Fruit fly (Drosophila melanogaster) whole organism, embryonic: ENCODE measurements around the gene CG15142.

ENCODE experiments used
- Atf-2 ChIP-seq: fragments of 200-800 bp; sonication (Bioruptor generic); optimal IDR thresholded peaks from 2 replicates; lab custom pipeline; 2016; ENCODE audit warnings: missing biosample characterization, missing genetic modification characterization
- Awh ChIP-seq: fragments of 200-800 bp; sonication (Bioruptor generic); IDR thresholded peaks from 2 replicates; pipeline ENCODE4, ENCODE4 v1.3.6; 2022; ENCODE audit warnings: missing biosample characterization, missing genetic modification characterization
- BEAF-32 ChIP-seq: fragments of 200-800 bp; sonication (Bioruptor generic); optimal IDR thresholded peaks from 3 replicates; lab custom pipeline; 2017; ENCODE audit warnings: missing biosample characterization, missing genetic modification characterization, mild to moderate bottlenecking, moderate library complexity, missing genetic modification reagents
- CG10321 ChIP-seq: fragments of 200-800 bp; sonication (Bioruptor generic); IDR thresholded peaks from 2 replicates; pipeline ENCODE4 v1.3.6; 2022; ENCODE audit warnings: missing biosample characterization, missing genetic modification characterization
- CG10431 ChIP-seq: fragments of 200-800 bp; sonication (Bioruptor generic); optimal IDR thresholded peaks from 3 replicates; lab custom pipeline; 2018; ENCODE audit warnings: missing biosample characterization, mild to moderate bottlenecking, missing genetic modification characterization
- CG11504 ChIP-seq: fragments of 200-800 bp; sonication (Bioruptor generic); optimal IDR thresholded peaks from 3 replicates; lab custom pipeline; 2019; ENCODE audit warnings: missing biosample characterization, mild to moderate bottlenecking, missing genetic modification characterization, moderate library complexity
- CG12391 ChIP-seq: fragments of 200-800 bp; sonication (Bioruptor generic); optimal IDR thresholded peaks from 3 replicates; lab custom pipeline; 2018; ENCODE audit warnings: missing biosample characterization, mild to moderate bottlenecking, missing genetic modification characterization, moderate library complexity
- CG12942 ChIP-seq: fragments of 200-800 bp; sonication (Bioruptor generic); optimal IDR thresholded peaks from 3 replicates; lab custom pipeline; 2016; ENCODE audit warnings: missing biosample characterization, missing genetic modification characterization
- CG16813 ChIP-seq: fragments of 200-800 bp; sonication (Bioruptor generic); IDR thresholded peaks from 3 replicates; pipeline ENCODE4 v1.3.6; 2022; ENCODE audit warnings: missing biosample characterization, missing genetic modification characterization; ENCODE audit not compliant: partially characterized antibody
- CG17186 ChIP-seq: fragments of 200-800 bp; sonication (Bioruptor generic); optimal IDR thresholded peaks from 3 replicates; lab custom pipeline; 2017; ENCODE audit warnings: missing biosample characterization, missing genetic modification reagents, missing genetic modification characterization
- CG17612 ChIP-seq: fragments of 200-800 bp; sonication (Bioruptor generic); IDR thresholded peaks from 2 replicates; pipeline ENCODE4 v1.3.6; 2022; ENCODE audit warnings: missing biosample characterization, missing genetic modification characterization
- CG3995 ChIP-seq: fragments of 200-800 bp; sonication (Bioruptor generic); optimal IDR thresholded peaks from 3 replicates; lab custom pipeline; 2016; ENCODE audit warnings: missing biosample characterization, missing genetic modification characterization
- CG4424 ChIP-seq: fragments of 200-800 bp; sonication (Bioruptor generic); optimal IDR thresholded peaks from 3 replicates; lab custom pipeline; 2016; ENCODE audit warnings: missing biosample characterization, missing genetic modification characterization
- CG4730 ChIP-seq: fragments of 200-800 bp; sonication (Bioruptor generic); IDR thresholded peaks from 2 replicates; pipeline ENCODE4 v1.3.6; 2022; ENCODE audit warnings: missing biosample characterization, missing genetic modification characterization
- CG6689 ChIP-seq: fragments of 200-800 bp; sonication (Bioruptor generic); IDR thresholded peaks from 2 replicates; pipeline ENCODE4 v1.3.6; 2022; ENCODE audit warnings: missing biosample characterization, missing genetic modification characterization
- CG7372 ChIP-seq: fragments of 200-800 bp; sonication (Bioruptor generic); IDR thresholded peaks from 2 replicates; pipeline ENCODE4 v1.3.6; 2022; ENCODE audit warnings: missing biosample characterization, missing genetic modification characterization
- CTCF ChIP-seq: fragments of 200-800 bp; sonication (Bioruptor generic); optimal IDR thresholded peaks from 2 replicates; lab custom pipeline; 2017; ENCODE audit warnings: missing biosample characterization, mild to moderate bottlenecking, missing genetic modification characterization, moderate library complexity
- D19B ChIP-seq: fragments of 200-800 bp; sonication (Bioruptor generic); optimal IDR thresholded peaks from 2 replicates; lab custom pipeline; 2017; ENCODE audit warnings: missing biosample characterization, mild to moderate bottlenecking, missing genetic modification characterization
- Dip3 ChIP-seq: fragments of 200-800 bp; sonication (Bioruptor generic); optimal IDR thresholded peaks from 3 replicates; lab custom pipeline; 2016; ENCODE audit warnings: missing biosample characterization, missing genetic modification characterization
- Dll ChIP-seq: fragments of 200-800 bp; sonication (Bioruptor generic); IDR thresholded peaks from 4 replicates; pipeline ENCODE4 v1.3.6; 2022; ENCODE audit warnings: missing biosample characterization, missing genetic modification characterization; ENCODE audit not compliant: partially characterized antibody
- Doc2 ChIP-seq: fragments of 200-800 bp; sonication (Bioruptor generic); IDR thresholded peaks from 2 replicates; pipeline ENCODE4 v1.3.6; 2022; ENCODE audit warnings: missing biosample characterization, missing genetic modification characterization
- Fer3 ChIP-seq: fragments of 200-800 bp; sonication (Bioruptor generic); optimal IDR thresholded peaks from 2 replicates; lab custom pipeline; 2018; ENCODE audit warnings: missing biosample characterization, mild to moderate bottlenecking, missing genetic modification characterization, moderate library complexity
- Hmr ChIP-seq: fragments of 200-800 bp; sonication (Bioruptor generic); optimal IDR thresholded peaks from 3 replicates; lab custom pipeline; 2017; ENCODE audit warnings: mild to moderate bottlenecking, missing biosample characterization, missing genetic modification reagents, missing genetic modification characterization
- Hsf ChIP-seq: fragments of 200-800 bp; sonication (Bioruptor generic); optimal IDR thresholded peaks from 3 replicates; lab custom pipeline; 2016; ENCODE audit warnings: missing biosample characterization, missing genetic modification characterization
- Lhr ChIP-seq: fragments of 200-800 bp; sonication (Bioruptor generic); optimal IDR thresholded peaks from 3 replicates; lab custom pipeline; 2017; ENCODE audit warnings: mild to moderate bottlenecking, missing biosample characterization, missing genetic modification reagents, missing genetic modification characterization
- Ssrp ChIP-seq: fragments of 200-800 bp; sonication (Bioruptor generic); optimal IDR thresholded peaks from 2 replicates; lab custom pipeline; 2018; ENCODE audit warnings: missing biosample characterization, mild to moderate bottlenecking, missing genetic modification characterization, moderate library complexity
- ato ChIP-seq: fragments of 200-800 bp; sonication (Bioruptor generic); IDR thresholded peaks from 2 replicates; pipeline ENCODE4 v1.3.6; 2022; ENCODE audit warnings: missing biosample characterization, missing genetic modification characterization; ENCODE audit not compliant: partially characterized antibody
- bbx ChIP-seq: fragments of 200-800 bp; sonication (Bioruptor generic); IDR thresholded peaks from 2 replicates; pipeline ENCODE4 v1.3.6; 2022; ENCODE audit warnings: missing biosample characterization, missing genetic modification characterization; ENCODE audit not compliant: partially characterized antibody
- cg ChIP-seq: fragments of 200-800 bp; sonication (Bioruptor generic); optimal IDR thresholded peaks from 3 replicates; lab custom pipeline; 2019; ENCODE audit warnings: missing biosample characterization, mild to moderate bottlenecking, missing genetic modification characterization, moderate library complexity
- ci ChIP-seq: fragments of 200-800 bp; sonication (Bioruptor generic); IDR thresholded peaks from 3 replicates; pipeline ENCODE4 v1.3.6; 2022; ENCODE audit warnings: missing biosample characterization, missing genetic modification characterization
- dan ChIP-seq: fragments of 200-800 bp; sonication (Bioruptor generic); IDR thresholded peaks from 2 replicates; pipeline ENCODE4 v1.3.6; 2022; ENCODE audit warnings: missing biosample characterization, missing genetic modification characterization
- dmrt99B ChIP-seq: fragments of 200-800 bp; sonication (Bioruptor generic); optimal IDR thresholded peaks from 2 replicates; lab custom pipeline; 2018; ENCODE audit warnings: missing biosample characterization, mild to moderate bottlenecking, missing genetic modification characterization, moderate library complexity
- fd96Cb ChIP-seq: fragments of 200-800 bp; sonication (Bioruptor generic); optimal IDR thresholded peaks from 2 replicates; lab custom pipeline; 2018; ENCODE audit warnings: missing biosample characterization, mild to moderate bottlenecking, missing genetic modification characterization, moderate library complexity
- gem ChIP-seq: fragments of 200-800 bp; sonication (Bioruptor generic); optimal IDR thresholded peaks from 2 replicates; lab custom pipeline; 2019; ENCODE audit warnings: missing biosample characterization, mild to moderate bottlenecking, missing genetic modification characterization, moderate library complexity
- gfzf ChIP-seq: fragments of 200-800 bp; sonication (Bioruptor generic); optimal IDR thresholded peaks from 2 replicates; lab custom pipeline; 2016; ENCODE audit warnings: missing biosample characterization, mild to moderate bottlenecking, missing genetic modification characterization, moderate library complexity
- h ChIP-seq: fragments of >200 bp; optimal IDR thresholded peaks from 2 replicates; lab custom pipeline; 2017
- knrl ChIP-seq: fragments of 200-800 bp; sonication (Bioruptor generic); IDR thresholded peaks from 3 replicates; pipeline ENCODE4 v1.3.6; 2022; ENCODE audit warnings: missing biosample characterization, missing genetic modification characterization; ENCODE audit not compliant: partially characterized antibody
- nau ChIP-seq: fragments of 200-800 bp; sonication (Bioruptor generic); optimal IDR thresholded peaks from 3 replicates; lab custom pipeline; 2017; ENCODE audit warnings: missing biosample characterization, mild to moderate bottlenecking, missing genetic modification characterization, missing genetic modification reagents
- nerfin-2 ChIP-seq: fragments of 200-800 bp; sonication (Bioruptor generic); IDR thresholded peaks from 2 replicates; pipeline ENCODE4 v1.3.6; 2022; ENCODE audit warnings: missing biosample characterization, missing genetic modification characterization; ENCODE audit not compliant: partially characterized antibody
- oc ChIP-seq: fragments of 200-800 bp; sonication (Bioruptor generic); optimal IDR thresholded peaks from 2 replicates; lab custom pipeline; 2018; ENCODE audit warnings: missing biosample characterization, mild to moderate bottlenecking, missing genetic modification characterization, moderate library complexity
- pan ChIP-seq, 4 experiments: fragments of >200 bp in 3 of 4; fragments of 200-800 bp in 1 of 4; sonication (Bioruptor generic) in 1 of 4; optimal IDR thresholded peaks in 3 of 4; IDR thresholded peaks in 1 of 4; 2 replicates each; pipeline versions ENCODE4 v1.3.6 to Lab custom; 2017 to 2022; ENCODE audit warnings: missing biosample characterization in 2 of 4, missing genetic modification characterization in 2 of 4, mixed read lengths in 1 of 4
- row ChIP-seq: fragments of 200-800 bp; sonication (Bioruptor generic); IDR thresholded peaks from 3 replicates; pipeline ENCODE4 v1.3.6; 2022; ENCODE audit warnings: missing biosample characterization, missing genetic modification characterization
- salm ChIP-seq: fragments of 200-800 bp; sonication (Bioruptor generic); optimal IDR thresholded peaks from 2 replicates; lab custom pipeline; 2018; ENCODE audit warnings: missing biosample characterization, mild to moderate bottlenecking, missing genetic modification characterization
- schlank ChIP-seq: fragments of 200-800 bp; sonication (Bioruptor generic); optimal IDR thresholded peaks from 2 replicates; lab custom pipeline; 2018; ENCODE audit warnings: missing biosample characterization, mild to moderate bottlenecking, missing genetic modification characterization
- so ChIP-seq: fragments of 200-800 bp; sonication (Bioruptor generic); IDR thresholded peaks from 3 replicates; pipeline ENCODE4 v1.3.6; 2022; ENCODE audit warnings: missing biosample characterization, missing genetic modification characterization
- stc ChIP-seq: fragments of 200-800 bp; sonication (Bioruptor generic); IDR thresholded peaks from 2 replicates; pipeline ENCODE4 v1.3.6; 2022; ENCODE audit warnings: missing biosample characterization, missing genetic modification characterization
- wek ChIP-seq: fragments of 200-800 bp; sonication (Bioruptor generic); optimal IDR thresholded peaks from 3 replicates; lab custom pipeline; 2018; ENCODE audit warnings: missing biosample characterization, mild to moderate bottlenecking, missing genetic modification characterization, moderate library complexity
- wor ChIP-seq: fragments of 200-800 bp; sonication (Bioruptor generic); IDR thresholded peaks from 2 replicates; pipeline ENCODE4 v1.3.6; 2022; ENCODE audit warnings: missing biosample characterization, missing genetic modification characterization

CG15142 gene

DNA sequence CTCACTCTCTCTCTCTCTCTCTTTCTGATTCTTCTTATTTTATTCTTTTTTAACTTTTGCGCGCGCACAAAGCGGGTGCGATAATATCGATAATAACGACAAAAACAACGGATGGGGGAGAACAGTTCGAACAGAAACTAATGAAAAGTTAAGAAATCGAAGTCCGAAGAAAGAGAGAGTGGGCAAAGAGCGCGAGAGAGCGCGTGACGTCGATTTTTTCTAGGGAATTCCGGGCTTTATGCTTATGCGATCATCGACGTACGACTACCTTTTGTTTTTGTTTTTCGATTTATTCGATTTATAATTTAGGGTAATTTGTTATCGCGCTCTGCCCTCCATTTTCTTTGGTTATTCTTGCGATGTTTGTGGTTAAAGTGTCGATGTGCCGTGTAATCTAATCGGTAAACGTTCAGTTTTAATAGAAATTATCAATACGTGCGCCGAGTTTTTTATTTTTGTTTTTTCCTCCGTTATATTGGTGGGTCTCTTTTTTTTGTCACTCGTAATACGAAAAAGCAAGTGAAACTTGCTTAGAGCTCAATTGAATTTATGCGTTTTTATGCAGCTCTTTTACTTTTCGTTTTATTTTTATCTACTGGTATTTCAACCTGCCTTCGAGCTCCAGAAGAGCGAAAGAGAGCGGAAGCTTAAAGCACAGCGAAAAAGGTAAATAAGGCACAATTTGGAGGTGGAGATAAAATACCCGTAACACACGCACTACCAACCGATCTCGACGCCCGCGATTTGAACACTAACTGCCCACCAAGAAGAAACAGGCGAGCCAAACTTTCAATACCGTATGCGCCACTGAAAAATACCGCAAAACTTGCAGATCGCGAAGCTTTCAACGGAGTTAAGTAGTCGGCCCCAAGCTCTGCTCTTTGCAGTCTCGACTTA lies 48.8 kb downstream of the CG15142 start, which contains the start of gene dl (continued):
- TF ChIP-seq salm (tag; lab: Kevin White, UChicago) (no peak), CG12391 (no peak), dmrt99B (tag; lab: Kevin White, UChicago) (no peak), cg (no peak), CG3995 (GFP tag; lab: Kevin White, UChicago) (no peak), nau (peak; percentile 23), CG4424 (peak; percentile 11), D19B (GFP tag; lab: Kevin White, UChicago) (peak; percentile 84), BEAF-32 (GFP tag; lab: Kevin White, UChicago) (peak; percentile 4), bbx (GFP tag; lab: Robert Waterston, UW) (no peak), Hmr (no peak), fd96Cb (no peak), oc (no peak), h (lab: Kevin White, UChicago) (no peak), CG4730 (no peak), dan (GFP tag; lab: Robert Waterston, UW) (no peak), gfzf (GFP tag; lab: Kevin White, UChicago) (peak; percentile 10), gem (tag; lab: Kevin White, UChicago) (peak; percentile 18), Awh (GFP tag; lab: Robert Waterston, UW) (0 out of 2 replicates have a peak, but pooled peaks have one; percentile 7), CG10431 (GFP tag; lab: Kevin White, UChicago) (no peak), CTCF (no peak), stc (no peak), ci (GFP tag; lab: Robert Waterston, UW) (peak; percentile 53; the same call in 2 of the 3 replicates), CG6689 (GFP tag; lab: Robert Waterston, UW) (no peak), CG17186 (GFP tag; lab: Kevin White, UChicago) (no peak), so (GFP tag; lab: Robert Waterston, UW) (no peak; the same call in 2 of the 3 replicates), wor (GFP tag; lab: Robert Waterston, UW) (no peak), CG16813 (GFP tag; lab: Robert Waterston, UW) (no peak), Dll (no peak), Lhr (GFP tag; lab: Kevin White, UChicago) (no peak), Fer3 (tag; lab: Kevin White, UChicago) (no peak), schlank (tag; lab: Kevin White, UChicago) (peak; percentile 12), row (GFP tag; lab: Robert Waterston, UW) (peak; percentile 55; the same call in 2 of the 3 replicates), Doc2 (GFP tag; lab: Robert Waterston, UW) (no peak), Dip3 (GFP tag; lab: Kevin White, UChicago) (no peak), ato (GFP tag; lab: Robert Waterston, UW) (peak; percentile 35; the same call in 1 of the 2 replicates), nerfin-2 (peak; percentile 37; the same call in 1 of the 2 replicates), CG17612 (GFP tag; lab: Robert Waterston, UW) (no peak), knrl (GFP tag; lab: Robert Waterston, UW) (no peak; the same call in 2 of the 3 replicates), Atf-2 (GFP tag; lab: Kevin White, UChicago) (no peak), pan (optimal IDR thresholded peaks at IDR 0.05; lab: Kevin White, UChicago) (no peak), pan (GFP tag; optimal IDR thresholded peaks at IDR 0.05 in 1 of 2, IDR thresholded peaks at IDR 0.05 in 1 of 2) (no peak), CG10321 (GFP tag; lab: Robert Waterston, UW) (no peak), wek (GFP tag; lab: Kevin White, UChicago) (no peak), CG7372 (GFP tag; lab: Robert Waterston, UW) (no peak), Hsf (GFP tag; lab: Kevin White, UChicago) (no peak), Ssrp (tag; lab: Kevin White, UChicago) (no peak), CG11504 (tag; lab: Kevin White, UChicago) (no peak), CG12942 (GFP tag; lab: Kevin White, UChicago) (no peak)
